Fruit fly (Drosophila melanogaster): Measurements from ENCODE around the gene Nup98-96.
A peak's percentile ranks its signal among the peaks of the same experiment; 100 is the strongest.

- TF ChIP-seq CG8301 (tag; optimal IDR thresholded peaks at IDR 0.05): peak; percentile 70
- peak; percentile 83 for TF ChIP-seq CG4496 (GFP tag; IDR thresholded peaks at IDR 0.05)
- TF ChIP-seq CG32121 (GFP tag; IDR thresholded peaks at IDR 0.05): peak; percentile 84
- no peak for TF ChIP-seq CG13204 (GFP tag; optimal IDR thresholded peaks at IDR 0.05)
- 0 out of 3 replicates have a peak, but pooled peaks have one; percentile 50 for TF ChIP-seq fd96Ca (GFP tag; IDR thresholded peaks at IDR 0.05)
- TF ChIP-seq rn (GFP tag; IDR thresholded peaks at IDR 0.05): peak; percentile 33; the same call in 1 of the 2 replicates
- TF ChIP-seq EcR (GFP tag; optimal IDR thresholded peaks at IDR 0.05): no peak
- TF ChIP-seq CG10348 (GFP tag; IDR thresholded peaks at IDR 0.05): no peak
- peak; percentile 27 for TF ChIP-seq CG34367 (tag; optimal IDR thresholded peaks at IDR 0.05)
- peak; percentile 60 for TF ChIP-seq CG15710 (tag; optimal IDR thresholded peaks at IDR 0.05)
Measured at dm6 chr3R:23726740-23727139, 54.7 kb downstream of the Nup98-96 start.
